Worm (Caenorhabditis elegans): ENCODE results near the gene srx-78.

Gene srx-78

ce11 chrV:15082291-15082690, 12.6 kb upstream of the srx-78 start, which contains the start of the genes C01G10.10 and C01G10.9 (continued):
- TF ChIP-seq madf-6 (GFP tag; IDR thresholded peaks at IDR 0.05) (peak; percentile 54), rec-8 (tag; optimal IDR thresholded peaks at IDR 0.05) (peak; percentile 28 to 34), nhr-90 (tag; optimal IDR thresholded peaks at IDR 0.05) (no peak), ceh-27 (GFP tag; optimal IDR thresholded peaks at IDR 0.05) (peak; percentile 52), snpc-4 (GFP tag; optimal IDR thresholded peaks at IDR 0.05) (no peak), snpc-4 (tag; optimal IDR thresholded peaks at IDR 0.05) (peak in 2 of 4 experiments; percentile 32 to 54), lin-35 (GFP tag; optimal IDR thresholded peaks at IDR 0.05) (peak in 1 of 3 experiments; percentile 30), ztf-18 (tag; optimal IDR thresholded peaks at IDR 0.05) (no peak), cebp-1 (GFP tag; IDR thresholded peaks at IDR 0.05) (no peak), cebp-1 (tag; optimal IDR thresholded peaks at IDR 0.05) (peak; percentile 31), K12H6.12 (tag; optimal IDR thresholded peaks at IDR 0.05) (peak; percentile 2), him-1 (tag; optimal IDR thresholded peaks at IDR 0.05) (peak; percentile 28), dox-1 (GFP tag; IDR thresholded peaks at IDR 0.05) (0 out of 2 replicates have a peak, but pooled peaks have one; percentile 18), ztf-3 (GFP tag; optimal IDR thresholded peaks at IDR 0.05) (no peak), madf-10 (tag; optimal IDR thresholded peaks at IDR 0.05) (no peak)

- TF ChIP-seq nfyb-1 (GFP tag; IDR thresholded peaks at IDR 0.05) (0 out of 2 replicates have a peak, but pooled peaks have one; percentile 27), attf-6 (GFP tag; IDR thresholded peaks at IDR 0.05) (peak; percentile 57), F55B11.4 (tag; optimal IDR thresholded peaks at IDR 0.05; ENCODE audit: borderline replicate concordance, insufficient read depth) (no peak), him-1 (tag; optimal IDR thresholded peaks at IDR 0.05) (no peak), F10E7.11 (tag; optimal IDR thresholded peaks at IDR 0.05) (peak; percentile 22), hsf-1 (GFP tag; IDR thresholded peaks at IDR 0.05) (peak; percentile 75), lsl-1 (GFP tag; optimal IDR thresholded peaks at IDR 0.05) (peak; percentile 30), F22D6.2 (tag; optimal IDR thresholded peaks at IDR 0.05) (no peak), Y53F4B.3 (GFP tag; IDR thresholded peaks at IDR 0.05) (no peak), ztf-22 (GFP tag; optimal IDR thresholded peaks at IDR 0.05) (peak; percentile 5), nhr-90 (tag; optimal IDR thresholded peaks at IDR 0.05) (peak; percentile 6), T07F8.4 (tag; optimal IDR thresholded peaks at IDR 0.05) (peak; percentile 34), madf-3 (GFP tag; IDR thresholded peaks at IDR 0.05) (peak; percentile 58; the same call in 1 of the 2 replicates), snpc-3.4 (tag; optimal IDR thresholded peaks at IDR 0.05) (no peak), fkh-3 (tag; optimal IDR thresholded peaks at IDR 0.05) (no peak), F57A8.1 (GFP tag; optimal IDR thresholded peaks at IDR 0.05) (no peak), B0019.2 (GFP tag; conservative IDR thresholded peaks at IDR 0.05) (no peak), ztf-6 (GFP tag; IDR thresholded peaks at IDR 0.05) (no peak), die-1 (tag; optimal IDR thresholded peaks at IDR 0.05) (peak; percentile 5), F57C9.4 (tag; optimal IDR thresholded peaks at IDR 0.05) (peak; percentile 4), lin-54 (GFP tag; optimal IDR thresholded peaks at IDR 0.05) (peak; percentile 27), ekl-4 (GFP tag; IDR thresholded peaks at IDR 0.05) (peak; percentile 58), B0261.1 (tag; optimal IDR thresholded peaks at IDR 0.05) (no peak), hmg-1.2 (GFP tag; IDR thresholded peaks at IDR 0.05) (peak; percentile 40), zim-3 (tag; optimal IDR thresholded peaks at IDR 0.05) (peak; percentile 33), ceh-79 (tag; optimal IDR thresholded peaks at IDR 0.05) (no peak), Y53G8AR.9 (GFP tag; conservative IDR thresholded peaks at IDR 0.05) (peak; percentile 55), ztf-26 (tag; optimal IDR thresholded peaks at IDR 0.05) (peak; percentile 9), snpc-1.3 (tag; optimal IDR thresholded peaks at IDR 0.05; ENCODE audit: insufficient read depth) (no peak), attf-5 (GFP tag; optimal IDR thresholded peaks at IDR 0.05) (peak; percentile 14), Y95B8A.8 (GFP tag; IDR thresholded peaks at IDR 0.05) (0 out of 2 replicates have a peak, but pooled peaks have one; percentile 40), snpc-4 (GFP tag; optimal IDR thresholded peaks at IDR 0.05) (no peak), snpc-4 (tag; optimal IDR thresholded peaks at IDR 0.05) (peak in 1 of 4 experiments; percentile 28), atf-7 (tag; optimal IDR thresholded peaks at IDR 0.05) (peak; percentile 18), cebp-2 (GFP tag; IDR thresholded peaks at IDR 0.05) (0 out of 2 replicates have a peak, but pooled peaks have one; percentile 35)
Measured at ce11 chrV:15083659-15084058, 11.2 kb upstream of the srx-78 start.
